Fruit fly (Drosophila melanogaster) whole organism, embryonic: ENCODE measurements around the gene CG13077.

Experiments used
- Adf1 ChIP-seq: fragments of 200-800 bp; sonication (Bioruptor generic); IDR thresholded peaks from 2 replicates; pipeline ENCODE4 v1.3.6; 2022; ENCODE audit warnings: missing biosample characterization, missing genetic modification characterization
- Atf-2 ChIP-seq: fragments of 200-800 bp; sonication (Bioruptor generic); optimal IDR thresholded peaks from 2 replicates; lab custom pipeline; 2016; ENCODE audit warnings: missing biosample characterization, missing genetic modification characterization
- Awh ChIP-seq: fragments of 200-800 bp; sonication (Bioruptor generic); IDR thresholded peaks from 2 replicates; pipeline ENCODE4, ENCODE4 v1.3.6; 2022; ENCODE audit warnings: missing biosample characterization, missing genetic modification characterization
- B-H1 ChIP-seq: fragments of 200-800 bp; sonication (Bioruptor generic); IDR thresholded peaks from 3 replicates; pipeline ENCODE4 v1.3.6; 2022; ENCODE audit warnings: missing biosample characterization, missing genetic modification characterization
- BEAF-32 ChIP-seq: fragments of 200-800 bp; sonication (Bioruptor generic); optimal IDR thresholded peaks from 3 replicates; lab custom pipeline; 2017; ENCODE audit warnings: missing biosample characterization, missing genetic modification characterization, mild to moderate bottlenecking, moderate library complexity, missing genetic modification reagents
- CG10267 ChIP-seq: fragments of 200-800 bp; sonication (Bioruptor generic); optimal IDR thresholded peaks from 2 replicates; lab custom pipeline; 2018; ENCODE audit warnings: missing biosample characterization, mild to moderate bottlenecking, missing genetic modification characterization, moderate library complexity
- CG11085 ChIP-seq: fragments of 200-800 bp; sonication (Bioruptor generic); IDR thresholded peaks from 2 replicates; pipeline ENCODE4 v1.3.6; 2022; ENCODE audit warnings: missing biosample characterization, missing genetic modification characterization
- CG12236 ChIP-seq: fragments of 200-800 bp; sonication (Bioruptor generic); optimal IDR thresholded peaks from 2 replicates; lab custom pipeline; 2016; ENCODE audit warnings: missing biosample characterization, missing genetic modification characterization
- CG12391 ChIP-seq: fragments of 200-800 bp; sonication (Bioruptor generic); optimal IDR thresholded peaks from 3 replicates; lab custom pipeline; 2018; ENCODE audit warnings: missing biosample characterization, mild to moderate bottlenecking, missing genetic modification characterization, moderate library complexity
- CG13424 ChIP-seq: fragments of 200-800 bp; sonication (Bioruptor generic); optimal IDR thresholded peaks from 2 replicates; lab custom pipeline; 2019; ENCODE audit warnings: missing biosample characterization, mild to moderate bottlenecking, missing genetic modification characterization, moderate library complexity
- CG13624 ChIP-seq: fragments of 200-800 bp; sonication (Bioruptor generic); optimal IDR thresholded peaks from 2 replicates; lab custom pipeline; 2016; ENCODE audit warnings: missing biosample characterization, missing genetic modification characterization
- CG15514 ChIP-seq: fragments of 200-800 bp; sonication (Bioruptor generic); optimal IDR thresholded peaks from 3 replicates; lab custom pipeline; 2017; ENCODE audit warnings: missing biosample characterization, missing genetic modification characterization, mild to moderate bottlenecking, moderate library complexity, missing genetic modification reagents
- CG1603 ChIP-seq: fragments of 200-800 bp; sonication (Bioruptor generic); optimal IDR thresholded peaks from 2 replicates; lab custom pipeline; 2019; ENCODE audit warnings: missing biosample characterization, mild to moderate bottlenecking, missing genetic modification characterization, moderate library complexity
- CG30431 ChIP-seq: fragments of 200-800 bp; sonication (Bioruptor generic); optimal IDR thresholded peaks from 2 replicates; lab custom pipeline; 2017; ENCODE audit warnings: missing biosample characterization, missing genetic modification characterization
- CG31365 ChIP-seq: fragments of 200-800 bp; sonication (Bioruptor generic); optimal IDR thresholded peaks from 2 replicates; lab custom pipeline; 2018; ENCODE audit warnings: missing biosample characterization, mild to moderate bottlenecking, missing genetic modification characterization
- CG8765 ChIP-seq: fragments of 200-800 bp; sonication (Bioruptor generic); IDR thresholded peaks from 2 replicates; pipeline ENCODE4 v1.3.6; 2022; ENCODE audit warnings: missing biosample characterization, missing genetic modification characterization
- CG9437 ChIP-seq: fragments of 200-800 bp; sonication (Bioruptor generic); optimal IDR thresholded peaks from 2 replicates; lab custom pipeline; 2018; ENCODE audit warnings: missing biosample characterization, mild to moderate bottlenecking, missing genetic modification characterization
- CG9797 ChIP-seq: fragments of 200-800 bp; sonication (Bioruptor generic); optimal IDR thresholded peaks from 3 replicates; lab custom pipeline; 2018; ENCODE audit warnings: missing biosample characterization, mild to moderate bottlenecking, missing genetic modification characterization
- CHES-1-like ChIP-seq: fragments of 200-800 bp; sonication (Bioruptor generic); optimal IDR thresholded peaks from 2 replicates; lab custom pipeline; 2016; ENCODE audit warnings: missing biosample characterization, missing genetic modification characterization
- CoRest ChIP-seq: fragments of 200-800 bp; sonication (Bioruptor generic); optimal IDR thresholded peaks from 3 replicates; lab custom pipeline; 2018; ENCODE audit warnings: missing biosample characterization, mild to moderate bottlenecking, missing genetic modification characterization, moderate library complexity
- ERR ChIP-seq: fragments of 200-800 bp; sonication (Bioruptor generic); optimal IDR thresholded peaks from 2 replicates; lab custom pipeline; 2016; ENCODE audit warnings: missing biosample characterization, missing genetic modification characterization
- Ets65A ChIP-seq: fragments of 200-800 bp; sonication (Bioruptor generic); peaks from one replicate; lab custom pipeline; 2016; ENCODE audit warnings: missing biosample characterization, missing genetic modification characterization
- Fer2 ChIP-seq: fragments of 200-800 bp; sonication (Bioruptor generic); optimal IDR thresholded peaks from 2 replicates; lab custom pipeline; 2018; ENCODE audit warnings: missing biosample characterization, mild to moderate bottlenecking, missing genetic modification characterization, moderate library complexity
- HLHmδ ChIP-seq: fragments of 200-800 bp; sonication (Bioruptor generic); optimal IDR thresholded peaks from 2 replicates; lab custom pipeline; 2018; ENCODE audit warnings: missing biosample characterization, mild to moderate bottlenecking, missing genetic modification characterization, moderate library complexity
- Hey ChIP-seq: fragments of 200-800 bp; sonication (Bioruptor generic); optimal IDR thresholded peaks from 3 replicates; lab custom pipeline; 2018; ENCODE audit warnings: missing biosample characterization, mild to moderate bottlenecking, missing genetic modification characterization
- PHDP ChIP-seq: fragments of 200-800 bp; sonication (Bioruptor generic); optimal IDR thresholded peaks from 3 replicates; lab custom pipeline; 2018; ENCODE audit warnings: missing biosample characterization, mild to moderate bottlenecking, missing genetic modification characterization, moderate library complexity
- Spps ChIP-seq: fragments of 200-800 bp; sonication (Bioruptor generic); optimal IDR thresholded peaks from 2 replicates; lab custom pipeline; 2018; ENCODE audit warnings: missing biosample characterization, mild to moderate bottlenecking, missing genetic modification characterization
- Ssrp ChIP-seq: fragments of 200-800 bp; sonication (Bioruptor generic); optimal IDR thresholded peaks from 2 replicates; lab custom pipeline; 2018; ENCODE audit warnings: missing biosample characterization, mild to moderate bottlenecking, missing genetic modification characterization, moderate library complexity
- az2 ChIP-seq: fragments of 200-800 bp; sonication (Bioruptor generic); optimal IDR thresholded peaks from 3 replicates; lab custom pipeline; 2016; ENCODE audit warnings: missing biosample characterization, missing genetic modification characterization
- bsh ChIP-seq, 2 experiments: fragments of 200-800 bp; sonication (Bioruptor generic); optimal IDR thresholded peaks; 2 replicates each; lab custom pipeline; 2017 to 2018; ENCODE audit warnings: mild to moderate bottlenecking in 2 of 2, missing biosample characterization in 2 of 2, missing genetic modification characterization in 2 of 2, moderate library complexity in 1 of 2
- btn ChIP-seq: fragments of 200-800 bp; sonication (Bioruptor generic); optimal IDR thresholded peaks from 2 replicates; lab custom pipeline; 2016; ENCODE audit warnings: missing biosample characterization, missing genetic modification characterization
- dmrt11E ChIP-seq: fragments of 200-800 bp; sonication (Bioruptor generic); optimal IDR thresholded peaks from 3 replicates; lab custom pipeline; 2018; ENCODE audit warnings: missing biosample characterization, mild to moderate bottlenecking, missing genetic modification characterization, moderate library complexity
- gcm ChIP-seq: fragments of 200-800 bp; sonication (Bioruptor generic); optimal IDR thresholded peaks from 2 replicates; lab custom pipeline; 2019; ENCODE audit warnings: missing biosample characterization, mild to moderate bottlenecking, missing genetic modification characterization, moderate library complexity
- gfzf ChIP-seq: fragments of 200-800 bp; sonication (Bioruptor generic); optimal IDR thresholded peaks from 2 replicates; lab custom pipeline; 2016; ENCODE audit warnings: missing biosample characterization, mild to moderate bottlenecking, missing genetic modification characterization, moderate library complexity
- ham ChIP-seq: fragments of 200-800 bp; sonication (Bioruptor generic); IDR thresholded peaks from 2 replicates; pipeline ENCODE4 v1.3.6; 2022; ENCODE audit warnings: missing biosample characterization, missing genetic modification characterization
- jing ChIP-seq: fragments of 200-800 bp; sonication (Bioruptor generic); optimal IDR thresholded peaks from 2 replicates; lab custom pipeline; 2018; ENCODE audit warnings: missing biosample characterization, mild to moderate bottlenecking, missing genetic modification characterization
- kni ChIP-seq: fragments of 200-800 bp; sonication (Bioruptor generic); optimal IDR thresholded peaks from 3 replicates; lab custom pipeline; 2017; ENCODE audit warnings: mild to moderate bottlenecking, missing biosample characterization, missing genetic modification reagents, missing genetic modification characterization
- knrl ChIP-seq: fragments of 200-800 bp; sonication (Bioruptor generic); IDR thresholded peaks from 3 replicates; pipeline ENCODE4 v1.3.6; 2022; ENCODE audit warnings: missing biosample characterization, missing genetic modification characterization; ENCODE audit not compliant: partially characterized antibody
- org-1 ChIP-seq: fragments of 200-800 bp; sonication (Bioruptor generic); optimal IDR thresholded peaks from 2 replicates; lab custom pipeline; 2017; ENCODE audit warnings: missing biosample characterization, missing genetic modification characterization
- pfk ChIP-seq: fragments of 200-800 bp; sonication (Bioruptor generic); optimal IDR thresholded peaks from 2 replicates; lab custom pipeline; 2018; ENCODE audit warnings: missing biosample characterization, mild to moderate bottlenecking, missing genetic modification characterization, moderate library complexity
- pros ChIP-seq: fragments of 200-800 bp; sonication (Bioruptor generic); optimal IDR thresholded peaks from 3 replicates; lab custom pipeline; 2019; ENCODE audit warnings: missing biosample characterization, mild to moderate bottlenecking, missing genetic modification characterization, moderate library complexity
- sc ChIP-seq, 3 experiments: fragments of >200 bp in 2 of 3; fragments of 200-800 bp in 1 of 3; sonication (Bioruptor generic) in 1 of 3; optimal IDR thresholded peaks; 2 replicates in 2 of 3; 3 replicates in 1 of 3; lab custom pipeline; 2017; ENCODE audit warnings: mild to moderate bottlenecking in 1 of 3, missing biosample characterization in 1 of 3, missing genetic modification characterization in 1 of 3, missing genetic modification reagents in 1 of 3
- sqz ChIP-seq: fragments of 200-800 bp; sonication (Bioruptor generic); optimal IDR thresholded peaks from 3 replicates; lab custom pipeline; 2018; ENCODE audit warnings: missing biosample characterization, mild to moderate bottlenecking, missing genetic modification characterization
- stwl ChIP-seq: fragments of 200-800 bp; sonication (Bioruptor generic); optimal IDR thresholded peaks from 3 replicates; lab custom pipeline; 2018; ENCODE audit warnings: missing biosample characterization, mild to moderate bottlenecking, missing genetic modification characterization, moderate library complexity
- vfl ChIP-seq: fragments of 200-800 bp; sonication (Bioruptor generic); optimal IDR thresholded peaks from 2 replicates; lab custom pipeline; 2016; ENCODE audit warnings: missing biosample characterization, missing genetic modification characterization
- wek ChIP-seq: fragments of 200-800 bp; sonication (Bioruptor generic); optimal IDR thresholded peaks from 3 replicates; lab custom pipeline; 2018; ENCODE audit warnings: missing biosample characterization, mild to moderate bottlenecking, missing genetic modification characterization, moderate library complexity
- wor ChIP-seq: fragments of 200-800 bp; sonication (Bioruptor generic); IDR thresholded peaks from 2 replicates; pipeline ENCODE4 v1.3.6; 2022; ENCODE audit warnings: missing biosample characterization, missing genetic modification characterization

CG13077 gene

dm6 chr2L:19579995-19580578 lies 14.4 kb downstream of the CG13077 start, which contains the start of gene Pmvk (continued):
- TF ChIP-seq jing (GFP tag; lab: Kevin White, UChicago) (no peak), org-1 (no peak), knrl (peak; percentile 46; the same call in 2 of the 3 replicates), CG1603 (tag; lab: Kevin White, UChicago) (peak; percentile 52), CG15514 (GFP tag; lab: Kevin White, UChicago) (peak; percentile 88), BEAF-32 (GFP tag; lab: Kevin White, UChicago) (peak; percentile 50), az2 (GFP tag; lab: Kevin White, UChicago) (no peak)

dm6 chr2L:19582185-19582584 lies 16.5 kb downstream of the CG13077 start, which contains the start of gene Hakai:
Hakai (minus strand) TSS chr2L:19582474.
- no peak for TF ChIP-seq wor (GFP tag; lab: Robert Waterston, UW)
- TF ChIP-seq BEAF-32 (GFP tag; lab: Kevin White, UChicago) = peak; percentile 47
- TF ChIP-seq Atf-2 = no peak
- TF ChIP-seq CG9797 (GFP tag; lab: Kevin White, UChicago) = peak; percentile 42
- TF ChIP-seq CG13624 = peak; percentile 77
- peak; percentile 74 for TF ChIP-seq CoRest (tag; lab: Kevin White, UChicago)
- TF ChIP-seq Spps (tag; lab: Kevin White, UChicago) = no peak
- peak; percentile 52 for TF ChIP-seq ERR (GFP tag; lab: Kevin White, UChicago)
- TF ChIP-seq gfzf = peak; percentile 31
- TF ChIP-seq dmrt11E (tag; lab: Kevin White, UChicago) = peak; percentile 0
- TF ChIP-seq Ssrp (tag; lab: Kevin White, UChicago) = no peak
- TF ChIP-seq CG30431 (GFP tag; lab: Kevin White, UChicago) = peak; percentile 18
- no peak for TF ChIP-seq CG9437 (GFP tag; lab: Kevin White, UChicago)
- no peak for TF ChIP-seq Hey
- TF ChIP-seq pfk (GFP tag; lab: Kevin White, UChicago) = no peak
- TF ChIP-seq CG31365 (tag; lab: Kevin White, UChicago) = no peak
- no peak for TF ChIP-seq ham
- no peak for TF ChIP-seq CG8765
- no peak for TF ChIP-seq HLHmδ (GFP tag; lab: Kevin White, UChicago)
- peak; percentile 94 for TF ChIP-seq CG10267 (tag; lab: Kevin White, UChicago)
- TF ChIP-seq Adf1 (GFP tag; lab: Robert Waterston, UW) = peak; percentile 37; the same call in 1 of the 2 replicates
- peak; percentile 13 for TF ChIP-seq gcm (GFP tag; lab: Kevin White, UChicago)
- TF ChIP-seq Fer2 = peak; percentile 24
- no peak for TF ChIP-seq sqz (GFP tag; lab: Kevin White, UChicago)
- no peak for TF ChIP-seq pros (GFP tag; lab: Kevin White, UChicago)
- TF ChIP-seq Awh (GFP tag; lab: Robert Waterston, UW) = no peak
- TF ChIP-seq stwl = peak; percentile 82
- peak; percentile 59 for TF ChIP-seq btn (GFP tag; lab: Kevin White, UChicago)
- TF ChIP-seq kni (GFP tag; lab: Kevin White, UChicago) = no peak
- TF ChIP-seq Ets65A (GFP tag; lab: Kevin White, UChicago) = peak; percentile 94
- TF ChIP-seq CG13424 (tag; lab: Kevin White, UChicago) = peak; percentile 51
- TF ChIP-seq vfl (GFP tag; lab: Kevin White, UChicago) = peak; percentile 25
- no peak for TF ChIP-seq B-H1 (GFP tag; lab: Robert Waterston, UW)
- TF ChIP-seq CG12391 (tag; lab: Kevin White, UChicago) = peak; percentile 13
- TF ChIP-seq PHDP = no peak
- TF ChIP-seq bsh (GFP tag; optimal IDR thresholded peaks at IDR 0.05; lab: Kevin White, UChicago) = peak in 1 of 2 experiments; percentile 12
- no peak for TF ChIP-seq sc (optimal IDR thresholded peaks at IDR 0.05; lab: Kevin White, UChicago)
- no peak for TF ChIP-seq sc (GFP tag; optimal IDR thresholded peaks at IDR 0.05; lab: Kevin White, UChicago)
- no peak for TF ChIP-seq CG11085 (GFP tag; lab: Robert Waterston, UW)
- peak; percentile 77 for TF ChIP-seq CHES-1-like (GFP tag; lab: Kevin White, UChicago)
- TF ChIP-seq wek = no peak
- TF ChIP-seq CG12236 (GFP tag; lab: Kevin White, UChicago) = no peak
